Fruit fly (Drosophila melanogaster) whole organism, embryonic: ENCODE measurements around the gene Cyp4ac3.

Experiments
- Atf3 ChIP-seq: fragments of 200-800 bp; sonication (Bioruptor generic); optimal IDR thresholded peaks from 3 replicates; lab custom pipeline; 2016; ENCODE audit warnings: missing biosample characterization, missing genetic modification characterization
- CG10366 ChIP-seq: fragments of 200-800 bp; sonication (Bioruptor generic); IDR thresholded peaks from 2 replicates; pipeline ENCODE4 v1.3.6; 2022; ENCODE audit warnings: missing biosample characterization, missing genetic modification characterization
- CG11695 ChIP-seq: fragments of 200-800 bp; sonication (Bioruptor generic); IDR thresholded peaks from 3 replicates; pipeline ENCODE4 v1.3.6; 2022; ENCODE audit warnings: missing biosample characterization, missing genetic modification characterization
- CG12391 ChIP-seq: fragments of 200-800 bp; sonication (Bioruptor generic); optimal IDR thresholded peaks from 3 replicates; lab custom pipeline; 2018; ENCODE audit warnings: missing biosample characterization, mild to moderate bottlenecking, missing genetic modification characterization, moderate library complexity
- CG14014 ChIP-seq: fragments of 200-800 bp; sonication (Bioruptor generic); IDR thresholded peaks from 2 replicates; pipeline ENCODE4 v1.3.6; 2022; ENCODE audit warnings: missing biosample characterization, missing genetic modification characterization
- CG3726 ChIP-seq: fragments of 200-800 bp; sonication (Bioruptor generic); IDR thresholded peaks from 3 replicates; pipeline ENCODE4, ENCODE4 v1.3.6; 2022; ENCODE audit warnings: missing biosample characterization, missing genetic modification characterization
- CG3847 ChIP-seq: fragments of 200-800 bp; sonication (Bioruptor generic); IDR thresholded peaks from 2 replicates; pipeline ENCODE4 v1.3.6; 2022; ENCODE audit warnings: missing biosample characterization, missing genetic modification characterization
- CG4820 ChIP-seq: fragments of 200-800 bp; sonication (Bioruptor generic); optimal IDR thresholded peaks from 3 replicates; lab custom pipeline; 2016; ENCODE audit warnings: missing biosample characterization, missing genetic modification characterization
- CG6175 ChIP-seq: fragments of 200-800 bp; sonication (Bioruptor generic); IDR thresholded peaks from 3 replicates; pipeline ENCODE4 v1.3.6; 2022; ENCODE audit warnings: missing biosample characterization, missing genetic modification characterization
- CG7556 ChIP-seq: fragments of 200-800 bp; sonication (Bioruptor generic); optimal IDR thresholded peaks from 2 replicates; lab custom pipeline; 2017; ENCODE audit warnings: missing biosample characterization, mild to moderate bottlenecking, missing genetic modification characterization
- CG7928 ChIP-seq: fragments of 200-800 bp; sonication (Bioruptor generic); optimal IDR thresholded peaks from 2 replicates; lab custom pipeline; 2017; ENCODE audit warnings: missing biosample characterization, mild to moderate bottlenecking, missing genetic modification characterization
- CG8388 ChIP-seq: fragments of 200-800 bp; sonication (Bioruptor generic); optimal IDR thresholded peaks from 2 replicates; lab custom pipeline; 2019; ENCODE audit warnings: missing biosample characterization, mild to moderate bottlenecking, missing genetic modification characterization, moderate library complexity
- CTCF ChIP-seq: fragments of 200-800 bp; sonication (Bioruptor generic); optimal IDR thresholded peaks from 2 replicates; lab custom pipeline; 2017; ENCODE audit warnings: missing biosample characterization, mild to moderate bottlenecking, missing genetic modification characterization, moderate library complexity
- CoRest ChIP-seq: fragments of 200-800 bp; sonication (Bioruptor generic); optimal IDR thresholded peaks from 3 replicates; lab custom pipeline; 2018; ENCODE audit warnings: missing biosample characterization, mild to moderate bottlenecking, missing genetic modification characterization, moderate library complexity
- E2f2 ChIP-seq: fragments of 200-800 bp; sonication (Bioruptor generic); IDR thresholded peaks from 2 replicates; pipeline ENCODE4 v1.3.6; 2022; ENCODE audit warnings: missing biosample characterization, missing genetic modification characterization
- Gug ChIP-seq: fragments of 200-800 bp; sonication (Bioruptor generic); IDR thresholded peaks from 4 replicates; pipeline ENCODE4 v1.3.6; 2022; ENCODE audit warnings: missing biosample characterization, missing genetic modification characterization
- H15 ChIP-seq: fragments of 200-800 bp; sonication (Bioruptor generic); IDR thresholded peaks from 3 replicates; pipeline ENCODE4 v1.3.6; 2022; ENCODE audit warnings: missing biosample characterization, missing genetic modification characterization
- Hr78 ChIP-seq, 2 experiments: fragments of 200-800 bp in 1 of 2; fragments of >200 bp in 1 of 2; sonication (Bioruptor generic) in 1 of 2; optimal IDR thresholded peaks; 2 replicates each; lab custom pipeline; 2017 to 2019; ENCODE audit warnings: missing biosample characterization in 2 of 2, missing genetic modification characterization in 2 of 2, mild to moderate bottlenecking in 1 of 2, moderate library complexity in 1 of 2
- Mrtf ChIP-seq: fragments of 200-800 bp; sonication (Bioruptor generic); IDR thresholded peaks from 3 replicates; pipeline ENCODE4 v1.3.6; 2022; ENCODE audit warnings: missing biosample characterization, missing genetic modification characterization
- Myb ChIP-seq: fragments of 200-800 bp; sonication (Bioruptor generic); optimal IDR thresholded peaks from 2 replicates; lab custom pipeline; 2016; ENCODE audit warnings: missing biosample characterization, missing genetic modification characterization
- Nf-YC ChIP-seq: fragments of 200-800 bp; optimal IDR thresholded peaks from 3 replicates; lab custom pipeline; 2019; ENCODE audit warnings: missing biosample characterization, mild to moderate bottlenecking, missing genetic modification characterization, moderate library complexity
- PHDP ChIP-seq: fragments of 200-800 bp; sonication (Bioruptor generic); optimal IDR thresholded peaks from 3 replicates; lab custom pipeline; 2018; ENCODE audit warnings: missing biosample characterization, mild to moderate bottlenecking, missing genetic modification characterization, moderate library complexity
- Pdp1 ChIP-seq, 2 experiments: fragments of 200-800 bp; sonication (Bioruptor generic); optimal IDR thresholded peaks; 3 replicates each; lab custom pipeline; 2016; ENCODE audit warnings: missing biosample characterization in 2 of 2, missing genetic modification characterization in 2 of 2, mild to moderate bottlenecking in 1 of 2, moderate library complexity in 1 of 2
- Sry-β ChIP-seq: fragments of 200-800 bp; sonication (Bioruptor generic); optimal IDR thresholded peaks from 2 replicates; lab custom pipeline; 2018; ENCODE audit warnings: missing biosample characterization, mild to moderate bottlenecking, missing genetic modification characterization, moderate library complexity
- abd-A ChIP-seq: fragments of 200-800 bp; sonication (Bioruptor generic); optimal IDR thresholded peaks from 3 replicates; lab custom pipeline; 2019; ENCODE audit warnings: missing biosample characterization, mild to moderate bottlenecking, missing genetic modification characterization, moderate library complexity
- al ChIP-seq: fragments of 200-800 bp; sonication (Bioruptor generic); IDR thresholded peaks from 2 replicates; pipeline ENCODE4 v1.3.6; 2022; ENCODE audit warnings: missing biosample characterization, missing genetic modification characterization
- ap ChIP-seq: fragments of 200-800 bp; sonication (Bioruptor generic); IDR thresholded peaks from 2 replicates; pipeline ENCODE4 v1.3.6; 2022; ENCODE audit warnings: missing biosample characterization, missing genetic modification characterization
- ase ChIP-seq: fragments of 200-800 bp; sonication (Bioruptor generic); IDR thresholded peaks from 3 replicates; pipeline ENCODE4 v1.3.6; 2022; ENCODE audit warnings: missing biosample characterization, missing genetic modification characterization
- bowl ChIP-seq: fragments of 200-800 bp; sonication (Bioruptor generic); IDR thresholded peaks from 2 replicates; pipeline ENCODE4 v1.3.6; 2022; ENCODE audit warnings: missing biosample characterization, missing genetic modification characterization
- bsh ChIP-seq, 2 experiments: fragments of 200-800 bp; sonication (Bioruptor generic); optimal IDR thresholded peaks; 2 replicates each; lab custom pipeline; 2017 to 2018; ENCODE audit warnings: mild to moderate bottlenecking in 2 of 2, missing biosample characterization in 2 of 2, missing genetic modification characterization in 2 of 2, moderate library complexity in 1 of 2
- chif ChIP-seq, 2 experiments: fragments of 200-800 bp; sonication (Bioruptor generic); optimal IDR thresholded peaks; 3 replicates each; lab custom pipeline; 2016; ENCODE audit warnings: missing biosample characterization in 2 of 2, missing genetic modification characterization in 2 of 2
- croc ChIP-seq: fragments of 200-800 bp; sonication (Bioruptor generic); conservative IDR thresholded peaks from 3 replicates; pipeline ENCODE4 v1.3.6; 2022; ENCODE audit warnings: missing biosample characterization, missing genetic modification characterization
- esg ChIP-seq: fragments of 200-800 bp; sonication (Bioruptor generic); conservative IDR thresholded peaks from 2 replicates; pipeline ENCODE4 v1.3.6; 2022; ENCODE audit warnings: missing biosample characterization, missing genetic modification characterization
- odd ChIP-seq: fragments of 200-800 bp; sonication (Bioruptor generic); optimal IDR thresholded peaks from 2 replicates; lab custom pipeline; 2017; ENCODE audit warnings: missing biosample characterization, mild to moderate bottlenecking, missing genetic modification characterization
- org-1 ChIP-seq: fragments of 200-800 bp; sonication (Bioruptor generic); optimal IDR thresholded peaks from 2 replicates; lab custom pipeline; 2017; ENCODE audit warnings: missing biosample characterization, missing genetic modification characterization
- pan ChIP-seq, 4 experiments: fragments of >200 bp in 3 of 4; fragments of 200-800 bp in 1 of 4; sonication (Bioruptor generic) in 1 of 4; optimal IDR thresholded peaks in 3 of 4; IDR thresholded peaks in 1 of 4; 2 replicates each; pipeline versions ENCODE4 v1.3.6 to Lab custom; 2017 to 2022; ENCODE audit warnings: missing biosample characterization in 2 of 4, missing genetic modification characterization in 2 of 4, mixed read lengths in 1 of 4
- peb ChIP-seq: fragments of 200-800 bp; sonication (Bioruptor generic); IDR thresholded peaks from 2 replicates; pipeline ENCODE4 v1.3.6; 2022; ENCODE audit warnings: missing biosample characterization, missing genetic modification characterization
- prd ChIP-seq, 3 experiments: fragments of >200 bp in 2 of 3; fragments of 200-800 bp in 1 of 3; sonication (Bioruptor generic) in 1 of 3; optimal IDR thresholded peaks in 2 of 3; IDR thresholded peaks in 1 of 3; 2 replicates in 2 of 3; 3 replicates in 1 of 3; pipeline versions ENCODE4 v1.3.6 to Lab custom; 2017 to 2022; ENCODE audit warnings: missing biosample characterization in 1 of 3, missing genetic modification characterization in 1 of 3
- sd ChIP-seq: fragments of 200-800 bp; sonication (Bioruptor generic); optimal IDR thresholded peaks from 3 replicates; lab custom pipeline; 2018; ENCODE audit warnings: missing biosample characterization, mild to moderate bottlenecking, missing genetic modification characterization, moderate library complexity
- sens ChIP-seq: fragments of 200-800 bp; sonication (Bioruptor generic); peaks from one replicate; lab custom pipeline; 2016; ENCODE audit warnings: missing biosample characterization, missing genetic modification characterization
- sens-2 ChIP-seq: fragments of 200-800 bp; sonication (Bioruptor generic); IDR thresholded peaks from 2 replicates; pipeline ENCODE4 v1.3.6; 2022; ENCODE audit warnings: missing biosample characterization, missing genetic modification characterization
- sima ChIP-seq: fragments of 200-800 bp; sonication (Bioruptor generic); optimal IDR thresholded peaks from 2 replicates; lab custom pipeline; 2016; ENCODE audit warnings: missing biosample characterization, missing genetic modification characterization
- slp2 ChIP-seq: fragments of 200-800 bp; sonication (Bioruptor generic); optimal IDR thresholded peaks from 2 replicates; lab custom pipeline; 2016; ENCODE audit warnings: missing biosample characterization, missing genetic modification characterization
- ssp ChIP-seq: fragments of 200-800 bp; sonication (Bioruptor generic); IDR thresholded peaks from 2 replicates; pipeline ENCODE4 v1.3.6; 2022; ENCODE audit warnings: missing biosample characterization, missing genetic modification characterization
- stc ChIP-seq: fragments of 200-800 bp; sonication (Bioruptor generic); IDR thresholded peaks from 2 replicates; pipeline ENCODE4 v1.3.6; 2022; ENCODE audit warnings: missing biosample characterization, missing genetic modification characterization
- unc-4 ChIP-seq: fragments of 200-800 bp; sonication (Bioruptor generic); IDR thresholded peaks from 2 replicates; pipeline ENCODE4 v1.3.6; 2022; ENCODE audit warnings: missing biosample characterization, missing genetic modification characterization; ENCODE audit not compliant: partially characterized antibody
- vvl ChIP-seq: fragments of 200-800 bp; sonication (Bioruptor generic); IDR thresholded peaks from 2 replicates; pipeline ENCODE4 v1.3.6; 2022; ENCODE audit warnings: missing biosample characterization, missing genetic modification characterization
- zfh1 ChIP-seq: fragments of 200-800 bp; sonication (Bioruptor generic); IDR thresholded peaks from 3 replicates; pipeline ENCODE4 v1.3.6; 2022; ENCODE audit warnings: missing biosample characterization, missing genetic modification characterization

The Cyp4ac3 gene

DNA sequence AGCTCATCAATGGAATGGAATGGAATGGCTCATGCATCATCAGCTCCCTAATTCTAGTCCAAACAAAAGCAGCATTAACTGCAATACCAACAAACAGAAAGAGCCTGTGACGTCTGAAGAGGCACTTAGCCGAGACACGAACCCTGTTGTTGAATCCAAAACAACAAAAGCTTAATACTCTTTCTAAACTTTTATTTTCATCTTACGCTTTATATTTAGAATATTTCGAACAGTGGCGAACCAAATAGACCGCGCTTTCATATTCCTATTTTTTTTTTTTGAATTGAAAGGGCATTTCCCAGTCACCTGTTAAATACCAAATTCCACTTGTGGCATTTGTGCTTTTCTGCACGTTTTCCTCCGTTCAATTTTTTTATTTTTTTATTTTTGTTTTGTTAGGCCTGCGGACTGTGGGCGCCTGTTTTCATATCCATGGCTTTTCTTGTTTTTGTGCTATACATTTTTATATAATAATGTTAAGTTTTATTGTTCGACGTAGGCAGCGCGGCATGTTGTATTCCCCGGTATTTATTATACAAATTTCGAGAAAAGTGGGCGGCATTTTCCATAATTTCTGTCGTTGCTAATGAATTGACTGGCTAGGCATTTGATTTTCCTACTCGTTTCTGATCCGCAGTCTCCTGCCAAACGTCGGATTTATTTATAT lies 42.6 kb upstream of the Cyp4ac3 start (continued):
- TF ChIP-seq zfh1 = peak; percentile 35; the same call in 2 of the 3 replicates
- peak; percentile 18 for TF ChIP-seq slp2
- peak; percentile 89 for TF ChIP-seq sd (tag; lab: Kevin White, UChicago)
- peak; percentile 57 for TF ChIP-seq vvl (GFP tag; lab: Robert Waterston, UW)
- TF ChIP-seq CoRest (tag; lab: Kevin White, UChicago) = peak; percentile 27
- TF ChIP-seq org-1 = peak; percentile 1
- no peak for TF ChIP-seq ase
- no peak for TF ChIP-seq Sry-β
- no peak for TF ChIP-seq CG7556 (GFP tag; lab: Kevin White, UChicago)
- 0 out of 3 replicates have a peak, but pooled peaks have one; percentile 27 for TF ChIP-seq H15 (GFP tag; lab: Robert Waterston, UW)
- no peak for TF ChIP-seq Atf3
- TF ChIP-seq chif (GFP tag; optimal IDR thresholded peaks at IDR 0.05; lab: Kevin White, UChicago) = peak in 1 of 2 experiments; percentile 22
- TF ChIP-seq E2f2 (GFP tag; lab: Robert Waterston, UW) = peak; percentile 19; the same call in 1 of the 2 replicates
- no peak for TF ChIP-seq CG7928 (GFP tag; lab: Kevin White, UChicago)
- TF ChIP-seq Mrtf (GFP tag; lab: Robert Waterston, UW) = no peak
- no peak for TF ChIP-seq bowl (GFP tag; lab: Robert Waterston, UW)
- TF ChIP-seq abd-A (tag; lab: Kevin White, UChicago) = peak; percentile 5
- TF ChIP-seq bsh (GFP tag; optimal IDR thresholded peaks at IDR 0.05; lab: Kevin White, UChicago) = peak in 1 of 2 experiments; percentile 1
- TF ChIP-seq Myb = peak; percentile 3
- TF ChIP-seq peb (GFP tag; lab: Robert Waterston, UW) = 0 out of 2 replicates have a peak, but pooled peaks have one; percentile 29
- no peak for TF ChIP-seq sima (GFP tag; lab: Kevin White, UChicago)
- TF ChIP-seq CG10366 (GFP tag; lab: Robert Waterston, UW) = peak; percentile 31; the same call in 1 of the 2 replicates
- no peak for TF ChIP-seq croc
- peak; percentile 33 for TF ChIP-seq ap (GFP tag; lab: Robert Waterston, UW)
- TF ChIP-seq CG3726 (GFP tag; lab: Robert Waterston, UW) = no peak
- peak; percentile 58; the same call in 1 of the 2 replicates for TF ChIP-seq CG14014 (GFP tag; lab: Robert Waterston, UW)
- 0 out of 2 replicates have a peak, but pooled peaks have one; percentile 10 for TF ChIP-seq CG3847 (GFP tag; lab: Robert Waterston, UW)
- TF ChIP-seq CG11695 = 0 out of 3 replicates have a peak, but pooled peaks have one; percentile 9
- peak; percentile 84 for TF ChIP-seq sens
- TF ChIP-seq ssp (GFP tag; lab: Robert Waterston, UW) = peak; percentile 32; the same call in 1 of the 2 replicates
- TF ChIP-seq esg (GFP tag; lab: Robert Waterston, UW) = 0 out of 2 replicates have a peak, but pooled peaks have one; percentile 10
- no peak for TF ChIP-seq unc-4 (GFP tag; lab: Robert Waterston, UW)
- TF ChIP-seq CG12391 (tag; lab: Kevin White, UChicago) = peak; percentile 17
- TF ChIP-seq prd (optimal IDR thresholded peaks at IDR 0.05; lab: Kevin White, UChicago) = no peak
- TF ChIP-seq prd (GFP tag; IDR thresholded peaks at IDR 0.05; lab: Robert Waterston, UW) = peak; percentile 54; the same call in 1 of the 3 replicates
- TF ChIP-seq Hr78 (GFP tag; optimal IDR thresholded peaks at IDR 0.05; lab: Kevin White, UChicago) = no peak
- peak; percentile 53; the same call in 1 of the 2 replicates for TF ChIP-seq al (GFP tag; lab: Robert Waterston, UW)
- TF ChIP-seq CTCF = peak; percentile 6
- no peak for TF ChIP-seq sens-2
- TF ChIP-seq CG4820 (GFP tag; lab: Kevin White, UChicago) = no peak
- peak; percentile 7 to 64 for TF ChIP-seq Pdp1 (GFP tag; optimal IDR thresholded peaks at IDR 0.05; lab: Kevin White, UChicago)
- no peak for TF ChIP-seq pan (optimal IDR thresholded peaks at IDR 0.05; lab: Kevin White, UChicago)
- peak in 1 of 2 experiments; percentile 36 for TF ChIP-seq pan (GFP tag; optimal IDR thresholded peaks at IDR 0.05 in 1 of 2, IDR thresholded peaks at IDR 0.05 in 1 of 2)
- TF ChIP-seq stc (GFP tag; lab: Robert Waterston, UW) = peak; percentile 49; the same call in 1 of the 2 replicates
- peak; percentile 6 for TF ChIP-seq PHDP (tag; lab: Kevin White, UChicago)
- peak; percentile 4 for TF ChIP-seq CG8388
- no peak for TF ChIP-seq odd
- no peak for TF ChIP-seq Nf-YC (tag; lab: Kevin White, UChicago)
- TF ChIP-seq Gug (GFP tag; lab: Robert Waterston, UW) = peak; percentile 37; the same call in 2 of the 4 replicates
- TF ChIP-seq CG6175 (GFP tag; lab: Robert Waterston, UW) = peak; percentile 44; the same call in 2 of the 3 replicates
